Worm (Caenorhabditis elegans) whole organism, L4 larva: Measurements from ENCODE around the gene thn-2.

Source experiments
- F44E2.7 ChIP-seq: fragments of 200-800 bp; sonication (Bioruptor generic); IDR thresholded peaks from 2 replicates; pipeline ENCODE4 v2.1.2; 2022; ENCODE audit warnings: missing genetic modification characterization, missing compliant biosample characterization
- R02D3.7 ChIP-seq: fragments of 150-350 bp; sonication (generic microtip); optimal IDR thresholded peaks from 3 replicates; lab custom pipeline; 2014; ENCODE audit warnings: missing biosample characterization, missing genetic modification characterization
- ZK546.5 ChIP-seq, 2 experiments: sonication (generic microtip); optimal IDR thresholded peaks; 2 replicates each; lab custom pipeline; 2017; ENCODE audit warnings: missing biosample characterization in 2 of 2, missing genetic modification characterization in 2 of 2
- ama-1 ChIP-seq: fragments of 150-350 bp; optimal IDR thresholded peaks from 2 replicates; lab custom pipeline; 2014; ENCODE audit warnings: inconsistent platforms, mixed read lengths
- cey-2 ChIP-seq: sonication (generic microtip); optimal IDR thresholded peaks from 3 replicates; lab custom pipeline; 2017; ENCODE audit warnings: missing genetic modification characterization, mild to moderate bottlenecking, missing compliant biosample characterization, antibody characterized with exemption, borderline replicate concordance; ENCODE audit not compliant: insufficient read depth
- daf-12 ChIP-seq: fragments of 150-350 bp; optimal IDR thresholded peaks from 2 replicates; lab custom pipeline; 2014; ENCODE audit warnings: missing biosample characterization, missing genetic modification reagents, missing genetic modification characterization
- gei-8 ChIP-seq: fragments of 200-800 bp; sonication (Bioruptor generic); optimal IDR thresholded peaks from 2 replicates; lab custom pipeline; 2018; ENCODE audit warnings: mild to moderate bottlenecking, missing genetic modification characterization, missing compliant biosample characterization
- hif-1 ChIP-seq, 2 experiments: sonication (generic microtip); optimal IDR thresholded peaks; 2 replicates each; lab custom pipeline; 2016 to 2017; ENCODE audit warnings: missing compliant biosample characterization in 2 of 2, missing genetic modification characterization in 2 of 2, missing genetic modification reagents in 2 of 2, missing genotype in 2 of 2, mild to moderate bottlenecking in 1 of 2
- jun-1 ChIP-seq: fragments of 150-350 bp; optimal IDR thresholded peaks from 2 replicates; lab custom pipeline; 2014; ENCODE audit warnings: missing biosample characterization, missing genetic modification reagents, missing genetic modification characterization
- madf-5 ChIP-seq, 2 experiments: fragments of 200-800 bp; sonication (Bioruptor generic); IDR thresholded peaks; 2 replicates each; pipeline ENCODE4 v1.3.6; 2022; ENCODE audit warnings: missing compliant biosample characterization in 2 of 2, missing genetic modification characterization in 2 of 2
- php-3 ChIP-seq: fragments of 200-800 bp; sonication (Bioruptor generic); IDR thresholded peaks from 2 replicates; pipeline ENCODE4 v1.3.6; 2022; ENCODE audit warnings: missing genetic modification reagents, missing genetic modification characterization, missing compliant biosample characterization
- rbr-2 ChIP-seq: sonication (generic microtip); optimal IDR thresholded peaks from 2 replicates; lab custom pipeline; 2016; ENCODE audit warnings: missing genotype, missing genetic modification characterization, missing compliant biosample characterization

DNA sequence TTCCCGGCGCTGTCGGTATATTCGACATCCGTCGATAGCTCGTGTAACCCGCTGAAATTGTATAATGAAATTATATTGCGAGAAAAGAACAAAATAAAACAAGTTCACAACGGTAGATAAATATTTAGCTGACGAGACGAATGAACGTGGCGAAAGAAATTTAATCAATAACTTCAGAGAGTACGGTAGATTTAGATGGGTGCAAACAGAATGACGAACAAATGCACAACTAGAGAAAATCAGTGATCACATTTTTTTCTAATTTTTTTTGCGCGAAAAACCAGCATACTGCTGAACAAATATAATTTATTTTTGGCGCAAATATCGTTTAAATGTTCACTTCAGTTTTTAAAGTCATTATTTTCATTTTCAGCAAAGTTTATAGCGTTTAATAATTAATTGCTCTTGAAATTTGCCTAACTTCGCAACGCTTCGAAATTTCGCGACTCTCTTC is 22.2 kb upstream of the thn-2 start, which contains the start of gene sec-24.2:
- TF ChIP-seq daf-12 (no peak), ZK546.5 (tag; optimal IDR thresholded peaks at IDR 0.05; lab: Kevin White, UChicago) (no peak), R02D3.7 (tag; lab: Kevin White, UChicago) (no peak), php-3 (GFP tag; lab: Robert Waterston, UW) (no peak), ama-1 (no peak), cey-2 (tag; lab: Kevin White, UChicago) (no peak), madf-5 (GFP tag; IDR thresholded peaks at IDR 0.05; lab: Robert Waterston, UW) (no peak), hif-1 (tag; optimal IDR thresholded peaks at IDR 0.05; lab: Kevin White, UChicago) (no peak), rbr-2 (tag; lab: Kevin White, UChicago) (no peak), F44E2.7 (GFP tag; lab: Robert Waterston, UW) (no peak), jun-1 (tag; lab: Kevin White, UChicago) (no peak), gei-8 (GFP tag; lab: Kevin White, UChicago) (no peak)
